Fruit fly (Drosophila melanogaster): ENCODE measurements around the gene CG3842.
A peak's percentile ranks its signal among the peaks of the same experiment; 100 is the strongest.

CG3842 gene

dm6 chrX:6330369-6330949, 7.1 kb upstream of the CG3842 start, which contains the start of gene CG42240 (continued):
- TF ChIP-seq Rx (GFP tag; IDR thresholded peaks at IDR 0.05), result peak; percentile 52; the same call in 1 of the 2 replicates
- peak; percentile 82 for TF ChIP-seq CG5180 (GFP tag; optimal IDR thresholded peaks at IDR 0.05)
- peak; percentile 1 for TF ChIP-seq CG3163 (GFP tag; optimal IDR thresholded peaks at IDR 0.05)
- peak; percentile 71 for TF ChIP-seq CG30020 (tag; optimal IDR thresholded peaks at IDR 0.05)
- TF ChIP-seq Bgb (GFP tag; IDR thresholded peaks at IDR 0.05; ENCODE audit: partially characterized antibody), result no peak; the same call in 1 of the 2 replicates
- TF ChIP-seq dm (GFP tag; optimal IDR thresholded peaks at IDR 0.05), result peak; percentile 50
- peak; percentile 82 for TF ChIP-seq croc (GFP tag; conservative IDR thresholded peaks at IDR 0.05)
- TF ChIP-seq CG17612 (GFP tag; IDR thresholded peaks at IDR 0.05), result no peak
- peak; percentile 89 for TF ChIP-seq CG10654 (GFP tag; optimal IDR thresholded peaks at IDR 0.05)
- TF ChIP-seq Tbp (GFP tag; optimal IDR thresholded peaks at IDR 0.05), result peak; percentile 5
- TF ChIP-seq bigmax (GFP tag; optimal IDR thresholded peaks at IDR 0.05), result no peak
- TF ChIP-seq Trl (optimal IDR thresholded peaks at IDR 0.05), result peak; percentile 58 to 63
- peak; percentile 42 for TF ChIP-seq Trl (GFP tag; optimal IDR thresholded peaks at IDR 0.05)
- TF ChIP-seq pita (GFP tag; optimal IDR thresholded peaks at IDR 0.05), result no peak
- peak; percentile 96 for TF ChIP-seq CG30403 (GFP tag; optimal IDR thresholded peaks at IDR 0.05)
- peak; percentile 73 for TF ChIP-seq CG3065 (GFP tag; optimal IDR thresholded peaks at IDR 0.05)
- TF ChIP-seq Usf (GFP tag; optimal IDR thresholded peaks at IDR 0.05), result peak; percentile 63
- TF ChIP-seq org-1 (GFP tag; optimal IDR thresholded peaks at IDR 0.05), result peak; percentile 92
- no peak for TF ChIP-seq CG11696 (GFP tag; IDR thresholded peaks at IDR 0.05)
- TF ChIP-seq Stat92E (GFP tag; optimal IDR thresholded peaks at IDR 0.05), result peak in 1 of 3 experiments; percentile 69
- TF ChIP-seq CG14441 (GFP tag; IDR thresholded peaks at IDR 0.05), result peak; percentile 72
- TF ChIP-seq Ravus (GFP tag; IDR thresholded peaks at IDR 0.05), result peak; percentile 23; the same call in 1 of the 2 replicates
- peak; percentile 90 for TF ChIP-seq Hr3 (GFP tag; optimal IDR thresholded peaks at IDR 0.05)
- peak; percentile 80 for TF ChIP-seq CrebB (tag; optimal IDR thresholded peaks at IDR 0.05)
- peak; percentile 92 for TF ChIP-seq CG2875 (GFP tag; optimal IDR thresholded peaks at IDR 0.05)
- peak; percentile 88 for TF ChIP-seq Hand (GFP tag; optimal IDR thresholded peaks at IDR 0.05)
- peak; percentile 91 for TF ChIP-seq BtbVII (GFP tag; optimal IDR thresholded peaks at IDR 0.05)
- no peak for TF ChIP-seq yki (optimal IDR thresholded peaks at IDR 0.05)
- TF ChIP-seq chm (GFP tag; IDR thresholded peaks at IDR 0.05), result 0 out of 2 replicates have a peak, but pooled peaks have one; percentile 24
- TF ChIP-seq Dll (GFP tag; IDR thresholded peaks at IDR 0.05; ENCODE audit: partially characterized antibody), result no peak
- no peak for TF ChIP-seq Optix (GFP tag; IDR thresholded peaks at IDR 0.05)
- peak; percentile 71 for TF ChIP-seq mam (GFP tag; optimal IDR thresholded peaks at IDR 0.05)
- TF ChIP-seq TFAM (GFP tag; optimal IDR thresholded peaks at IDR 0.05), result peak; percentile 6
- TF ChIP-seq CG12236 (GFP tag; optimal IDR thresholded peaks at IDR 0.05), result peak; percentile 74
- TF ChIP-seq cg (GFP tag; optimal IDR thresholded peaks at IDR 0.05), result peak; percentile 22
- TF ChIP-seq HHEX (GFP tag; optimal IDR thresholded peaks at IDR 0.05), result peak; percentile 91
- no peak for TF ChIP-seq nau (GFP tag; optimal IDR thresholded peaks at IDR 0.05)
- TF ChIP-seq Nf-YB (GFP tag; optimal IDR thresholded peaks at IDR 0.05), result peak; percentile 78
- no peak for TF ChIP-seq tna (GFP tag; IDR thresholded peaks at IDR 0.05; ENCODE audit: partially characterized antibody)
- TF ChIP-seq Hr39 (optimal IDR thresholded peaks at IDR 0.05), result no peak
- TF ChIP-seq lov (optimal IDR thresholded peaks at IDR 0.05), result no peak
- TF ChIP-seq lov (GFP tag; IDR thresholded peaks at IDR 0.05), result no peak
- TF ChIP-seq trh (GFP tag; optimal IDR thresholded peaks at IDR 0.05), result peak; percentile 61
- TF ChIP-seq Atf6 (GFP tag; IDR thresholded peaks at IDR 0.05), result peak; percentile 85
- TF ChIP-seq Camta (GFP tag; optimal IDR thresholded peaks at IDR 0.05), result peak; percentile 86
- TF ChIP-seq CG2889 (GFP tag; IDR thresholded peaks at IDR 0.05), result peak; percentile 60; the same call in 1 of the 3 replicates
- TF ChIP-seq CG12071 (GFP tag; optimal IDR thresholded peaks at IDR 0.05), result peak; percentile 78
- TF ChIP-seq CG1647 (GFP tag; optimal IDR thresholded peaks at IDR 0.05), result peak; percentile 70
- peak; percentile 45; the same call in 1 of the 2 replicates for TF ChIP-seq CG11247 (GFP tag; IDR thresholded peaks at IDR 0.05)
- TF ChIP-seq zen2 (GFP tag; IDR thresholded peaks at IDR 0.05; ENCODE audit: partially characterized antibody), result no peak
- TF ChIP-seq HLH54F (GFP tag; optimal IDR thresholded peaks at IDR 0.05), result peak; percentile 72

Data from whole organism, embryonic.